Fruit fly (Drosophila melanogaster) whole organism, embryonic: Measurements from ENCODE around the gene Rnf146.

Source experiments
- Ada2b ChIP-seq: fragments of 200-800 bp; sonication (Bioruptor generic); IDR thresholded peaks from 2 replicates; pipeline ENCODE4 v1.3.6; 2022; ENCODE audit warnings: missing biosample characterization, missing genetic modification characterization
- Antp ChIP-seq: fragments of 200-800 bp; sonication (Bioruptor generic); optimal IDR thresholded peaks from 3 replicates; lab custom pipeline; 2016; ENCODE audit warnings: missing biosample characterization, missing genetic modification characterization
- Atf-2 ChIP-seq: fragments of 200-800 bp; sonication (Bioruptor generic); optimal IDR thresholded peaks from 2 replicates; lab custom pipeline; 2016; ENCODE audit warnings: missing biosample characterization, missing genetic modification characterization
- CG10959 ChIP-seq: fragments of 200-800 bp; sonication (Bioruptor generic); IDR thresholded peaks from 2 replicates; pipeline ENCODE4 v1.3.6; 2022; ENCODE audit warnings: missing biosample characterization, missing genetic modification characterization
- CG10979 ChIP-seq: fragments of 200-800 bp; sonication (Bioruptor generic); optimal IDR thresholded peaks from 2 replicates; lab custom pipeline; 2018; ENCODE audit warnings: missing biosample characterization, mild to moderate bottlenecking, missing genetic modification characterization, moderate library complexity
- CG11504 ChIP-seq: fragments of 200-800 bp; sonication (Bioruptor generic); optimal IDR thresholded peaks from 3 replicates; lab custom pipeline; 2019; ENCODE audit warnings: missing biosample characterization, mild to moderate bottlenecking, missing genetic modification characterization, moderate library complexity
- CG12104 ChIP-seq: fragments of 200-800 bp; sonication (Bioruptor generic); optimal IDR thresholded peaks from 3 replicates; lab custom pipeline; 2016; ENCODE audit warnings: missing biosample characterization, missing genetic modification characterization
- CG15011 ChIP-seq: fragments of 200-800 bp; sonication (Bioruptor generic); optimal IDR thresholded peaks from 3 replicates; lab custom pipeline; 2018; ENCODE audit warnings: missing biosample characterization, mild to moderate bottlenecking, missing genetic modification characterization
- CG15479 ChIP-seq: fragments of 200-800 bp; sonication (Bioruptor generic); optimal IDR thresholded peaks from 3 replicates; lab custom pipeline; 2019; ENCODE audit warnings: missing biosample characterization, mild to moderate bottlenecking, missing genetic modification characterization, moderate library complexity
- CG16815 ChIP-seq: fragments of 200-800 bp; sonication (Bioruptor generic); optimal IDR thresholded peaks from 3 replicates; lab custom pipeline; 2017; ENCODE audit warnings: missing biosample characterization, mild to moderate bottlenecking, missing genetic modification characterization
- CG17385 ChIP-seq: fragments of 200-800 bp; sonication (Bioruptor generic); optimal IDR thresholded peaks from 3 replicates; lab custom pipeline; 2018; ENCODE audit warnings: missing biosample characterization, mild to moderate bottlenecking, missing genetic modification characterization
- CG18476 ChIP-seq: fragments of 200-800 bp; sonication (Bioruptor generic); optimal IDR thresholded peaks from 2 replicates; lab custom pipeline; 2016; ENCODE audit warnings: missing biosample characterization, mild to moderate bottlenecking, missing genetic modification characterization
- CG2202 ChIP-seq: fragments of 200-800 bp; sonication (Bioruptor generic); optimal IDR thresholded peaks from 2 replicates; lab custom pipeline; 2018; ENCODE audit warnings: missing biosample characterization, mild to moderate bottlenecking, missing genetic modification characterization
- CG31388 ChIP-seq: fragments of 200-800 bp; sonication (Bioruptor generic); optimal IDR thresholded peaks from 2 replicates; lab custom pipeline; 2016; ENCODE audit warnings: missing biosample characterization, missing genetic modification characterization
- CG34376 ChIP-seq: fragments of 200-800 bp; sonication (Bioruptor generic); optimal IDR thresholded peaks from 2 replicates; lab custom pipeline; 2018; ENCODE audit warnings: missing biosample characterization, mild to moderate bottlenecking, missing genetic modification characterization
- CG3726 ChIP-seq: fragments of 200-800 bp; sonication (Bioruptor generic); IDR thresholded peaks from 3 replicates; pipeline ENCODE4, ENCODE4 v1.3.6; 2022; ENCODE audit warnings: missing biosample characterization, missing genetic modification characterization
- CG3847 ChIP-seq: fragments of 200-800 bp; sonication (Bioruptor generic); IDR thresholded peaks from 2 replicates; pipeline ENCODE4 v1.3.6; 2022; ENCODE audit warnings: missing biosample characterization, missing genetic modification characterization
- CG4360 ChIP-seq: fragments of 200-800 bp; sonication (Bioruptor generic); IDR thresholded peaks from 2 replicates; pipeline ENCODE4 v1.3.6; 2022; ENCODE audit warnings: missing biosample characterization, missing genetic modification characterization
- CG43689 ChIP-seq: fragments of 200-800 bp; sonication (Bioruptor generic); IDR thresholded peaks from 2 replicates; pipeline ENCODE4 v1.3.6; 2022; ENCODE audit warnings: missing biosample characterization, missing genetic modification characterization
- CG4707 ChIP-seq: fragments of 200-800 bp; sonication (Bioruptor generic); optimal IDR thresholded peaks from 2 replicates; lab custom pipeline; 2018; ENCODE audit warnings: missing biosample characterization, mild to moderate bottlenecking, missing genetic modification characterization, moderate library complexity
- CG6813 ChIP-seq: fragments of 200-800 bp; sonication (Bioruptor generic); optimal IDR thresholded peaks from 2 replicates; lab custom pipeline; 2017; ENCODE audit warnings: missing biosample characterization, missing genetic modification characterization, mild to moderate bottlenecking, moderate library complexity, missing genetic modification reagents
- CG8478 ChIP-seq: fragments of >200 bp; optimal IDR thresholded peaks from 2 replicates; lab custom pipeline; 2018
- CG8944 ChIP-seq: fragments of 200-800 bp; sonication (Bioruptor generic); optimal IDR thresholded peaks from 3 replicates; lab custom pipeline; 2016; ENCODE audit warnings: missing biosample characterization, missing genetic modification characterization
- Dip3 ChIP-seq: fragments of 200-800 bp; sonication (Bioruptor generic); optimal IDR thresholded peaks from 3 replicates; lab custom pipeline; 2016; ENCODE audit warnings: missing biosample characterization, missing genetic modification characterization
- E2f2 ChIP-seq: fragments of 200-800 bp; sonication (Bioruptor generic); IDR thresholded peaks from 2 replicates; pipeline ENCODE4 v1.3.6; 2022; ENCODE audit warnings: missing biosample characterization, missing genetic modification characterization
- Elba2 ChIP-seq: fragments of 200-800 bp; sonication (Bioruptor generic); optimal IDR thresholded peaks from 3 replicates; lab custom pipeline; 2016; ENCODE audit warnings: missing biosample characterization, missing genetic modification characterization
- HLH3B ChIP-seq: fragments of 200-800 bp; sonication (Bioruptor generic); IDR thresholded peaks from 2 replicates; pipeline ENCODE4 v1.3.6; 2022; ENCODE audit warnings: missing biosample characterization, missing genetic modification characterization
- HLHmδ ChIP-seq: fragments of 200-800 bp; sonication (Bioruptor generic); optimal IDR thresholded peaks from 2 replicates; lab custom pipeline; 2018; ENCODE audit warnings: missing biosample characterization, mild to moderate bottlenecking, missing genetic modification characterization, moderate library complexity
- Hr3 ChIP-seq: fragments of 200-800 bp; sonication (Bioruptor generic); optimal IDR thresholded peaks from 3 replicates; lab custom pipeline; 2016; ENCODE audit warnings: missing biosample characterization, missing genetic modification characterization
- Hr51 ChIP-seq, 2 experiments: fragments of 200-800 bp; sonication (Bioruptor generic); optimal IDR thresholded peaks; 2 replicates in 1 of 2; 3 replicates in 1 of 2; lab custom pipeline; 2016 to 2018; ENCODE audit warnings: missing biosample characterization in 2 of 2, missing genetic modification characterization in 2 of 2, mild to moderate bottlenecking in 1 of 2, moderate library complexity in 1 of 2
- NC2β ChIP-seq: fragments of 200-800 bp; sonication (Bioruptor generic); optimal IDR thresholded peaks from 2 replicates; lab custom pipeline; 2016; ENCODE audit warnings: missing biosample characterization, missing genetic modification characterization
- Nf-YC ChIP-seq: fragments of 200-800 bp; optimal IDR thresholded peaks from 3 replicates; lab custom pipeline; 2019; ENCODE audit warnings: missing biosample characterization, mild to moderate bottlenecking, missing genetic modification characterization, moderate library complexity
- Optix ChIP-seq: fragments of 200-800 bp; sonication (Bioruptor generic); IDR thresholded peaks from 3 replicates; pipeline ENCODE4 v1.3.6; 2022; ENCODE audit warnings: missing biosample characterization, missing genetic modification characterization
- Sin3A ChIP-seq: fragments of >200 bp; optimal IDR thresholded peaks from 2 replicates; lab custom pipeline; 2018
- Six4 ChIP-seq: fragments of 200-800 bp; sonication (Bioruptor generic); optimal IDR thresholded peaks from 2 replicates; lab custom pipeline; 2016; ENCODE audit warnings: missing biosample characterization, missing genetic modification characterization
- Ssrp ChIP-seq: fragments of 200-800 bp; sonication (Bioruptor generic); optimal IDR thresholded peaks from 2 replicates; lab custom pipeline; 2018; ENCODE audit warnings: missing biosample characterization, mild to moderate bottlenecking, missing genetic modification characterization, moderate library complexity
- Usf ChIP-seq: fragments of 200-800 bp; sonication (Bioruptor generic); optimal IDR thresholded peaks from 2 replicates; lab custom pipeline; 2017; ENCODE audit warnings: missing genotype, missing biosample characterization, missing genetic modification characterization
- YL-1 ChIP-seq: fragments of 200-800 bp; sonication (Bioruptor generic); optimal IDR thresholded peaks from 3 replicates; lab custom pipeline; 2017; ENCODE audit warnings: missing biosample characterization, mild to moderate bottlenecking, missing genetic modification characterization
- chif ChIP-seq, 2 experiments: fragments of 200-800 bp; sonication (Bioruptor generic); optimal IDR thresholded peaks; 3 replicates each; lab custom pipeline; 2016; ENCODE audit warnings: missing biosample characterization in 2 of 2, missing genetic modification characterization in 2 of 2
- dpn ChIP-seq, 2 experiments: fragments of 200-800 bp; sonication (Bioruptor generic); optimal IDR thresholded peaks; 3 replicates each; lab custom pipeline; 2016; ENCODE audit warnings: missing biosample characterization in 2 of 2, missing genetic modification characterization in 2 of 2
- gcm2 ChIP-seq: fragments of 200-800 bp; sonication (Bioruptor generic); optimal IDR thresholded peaks from 2 replicates; lab custom pipeline; 2016; ENCODE audit warnings: missing biosample characterization, missing genetic modification characterization
- her ChIP-seq: fragments of 200-800 bp; sonication (Bioruptor generic); optimal IDR thresholded peaks from 2 replicates; lab custom pipeline; 2016; ENCODE audit warnings: missing biosample characterization, missing genetic modification characterization
- lab ChIP-seq: fragments of 200-800 bp; sonication (Bioruptor generic); optimal IDR thresholded peaks from 3 replicates; lab custom pipeline; 2017; ENCODE audit warnings: missing biosample characterization, missing genetic modification characterization, mild to moderate bottlenecking, moderate library complexity, missing genetic modification reagents
- lola ChIP-seq, 3 experiments: fragments of >200 bp in 2 of 3; fragments of 200-800 bp in 1 of 3; sonication (Bioruptor generic) in 1 of 3; optimal IDR thresholded peaks; 2 replicates each; lab custom pipeline; 2017 to 2019; ENCODE audit warnings: missing biosample characterization in 3 of 3, missing genetic modification characterization in 3 of 3, mild to moderate bottlenecking in 1 of 3, moderate library complexity in 1 of 3
- onecut ChIP-seq: fragments of 200-800 bp; sonication (Bioruptor generic); IDR thresholded peaks from 2 replicates; pipeline ENCODE4 v1.3.6; 2022; ENCODE audit warnings: missing biosample characterization, missing genetic modification characterization
- pfk ChIP-seq: fragments of 200-800 bp; sonication (Bioruptor generic); optimal IDR thresholded peaks from 2 replicates; lab custom pipeline; 2018; ENCODE audit warnings: missing biosample characterization, mild to moderate bottlenecking, missing genetic modification characterization, moderate library complexity
- pita ChIP-seq: fragments of 200-800 bp; sonication (Bioruptor generic); optimal IDR thresholded peaks from 2 replicates; lab custom pipeline; 2017; ENCODE audit warnings: missing biosample characterization, mild to moderate bottlenecking, missing genetic modification characterization
- sens-2 ChIP-seq: fragments of 200-800 bp; sonication (Bioruptor generic); IDR thresholded peaks from 2 replicates; pipeline ENCODE4 v1.3.6; 2022; ENCODE audit warnings: missing biosample characterization, missing genetic modification characterization
- sima ChIP-seq: fragments of 200-800 bp; sonication (Bioruptor generic); optimal IDR thresholded peaks from 2 replicates; lab custom pipeline; 2016; ENCODE audit warnings: missing biosample characterization, missing genetic modification characterization
- sna ChIP-seq: fragments of 200-800 bp; sonication (Bioruptor generic); IDR thresholded peaks from 2 replicates; pipeline ENCODE4 v1.3.6; 2022; ENCODE audit warnings: missing biosample characterization, missing genetic modification characterization; ENCODE audit not compliant: partially characterized antibody
- sqz ChIP-seq: fragments of 200-800 bp; sonication (Bioruptor generic); optimal IDR thresholded peaks from 3 replicates; lab custom pipeline; 2018; ENCODE audit warnings: missing biosample characterization, mild to moderate bottlenecking, missing genetic modification characterization
- tna ChIP-seq: fragments of 200-800 bp; sonication (Bioruptor generic); IDR thresholded peaks from 2 replicates; pipeline ENCODE4 v1.3.6; 2022; ENCODE audit warnings: missing biosample characterization, missing genetic modification characterization; ENCODE audit not compliant: partially characterized antibody

Rnf146 gene

dm6 chr3L:19687200-19687687, 44.6 kb upstream of the Rnf146 start, which contains the start of the genes CG8765 and Gbeta76C (continued):
- peak; percentile 64 for TF ChIP-seq Nf-YC (tag; lab: Kevin White, UChicago)
- TF ChIP-seq CG3726 (GFP tag; lab: Robert Waterston, UW) = no peak
- no peak for TF ChIP-seq CG31388 (GFP tag; lab: Kevin White, UChicago)
- TF ChIP-seq lola (GFP tag; optimal IDR thresholded peaks at IDR 0.05; lab: Kevin White, UChicago) = no peak
- TF ChIP-seq CG17385 (GFP tag; lab: Kevin White, UChicago) = no peak
- TF ChIP-seq sima = no peak
- no peak for TF ChIP-seq Six4 (GFP tag; lab: Kevin White, UChicago)
- no peak for TF ChIP-seq CG15011
- no peak for TF ChIP-seq CG18476
- peak; percentile 62 for TF ChIP-seq Sin3A (lab: Kevin White, UChicago)
- peak; percentile 77 for TF ChIP-seq YL-1 (GFP tag; lab: Kevin White, UChicago)
- TF ChIP-seq CG43689 = no peak
- TF ChIP-seq CG8944 = peak; percentile 40
- no peak for TF ChIP-seq CG2202
- no peak for TF ChIP-seq sqz (GFP tag; lab: Kevin White, UChicago)
- peak; percentile 99 for TF ChIP-seq E2f2
- peak; percentile 58 for TF ChIP-seq Elba2 (GFP tag; lab: Kevin White, UChicago)
- no peak for TF ChIP-seq CG4707
- no peak; the same call in 1 of the 2 replicates for TF ChIP-seq tna (GFP tag; lab: Robert Waterston, UW)
- TF ChIP-seq lab (GFP tag; lab: Kevin White, UChicago) = no peak
- TF ChIP-seq HLH3B (GFP tag; lab: Robert Waterston, UW) = no peak
- no peak for TF ChIP-seq sna
- TF ChIP-seq Dip3 (GFP tag; lab: Kevin White, UChicago) = peak; percentile 35
- TF ChIP-seq CG15479 (GFP tag; lab: Kevin White, UChicago) = no peak
- TF ChIP-seq Optix (GFP tag; lab: Robert Waterston, UW) = no peak
- TF ChIP-seq her (GFP tag; lab: Kevin White, UChicago) = peak; percentile 65
- no peak for TF ChIP-seq gcm2 (GFP tag; lab: Kevin White, UChicago)
- TF ChIP-seq CG12104 = no peak
- TF ChIP-seq CG16815 (GFP tag; lab: Kevin White, UChicago) = no peak
- peak; percentile 88 for TF ChIP-seq CG3847 (GFP tag; lab: Robert Waterston, UW)
- TF ChIP-seq CG4360 (GFP tag; lab: Robert Waterston, UW) = no peak
- peak; percentile 60 for TF ChIP-seq Antp (GFP tag; lab: Kevin White, UChicago)
- TF ChIP-seq CG10959 (GFP tag; lab: Robert Waterston, UW) = no peak
- no peak for TF ChIP-seq CG8478 (lab: Kevin White, UChicago)
- TF ChIP-seq pfk = no peak
- no peak for TF ChIP-seq onecut (GFP tag; lab: Robert Waterston, UW)
- no peak for TF ChIP-seq Usf (GFP tag; lab: Kevin White, UChicago)
- no peak for TF ChIP-seq Ada2b (GFP tag; lab: Robert Waterston, UW)
- TF ChIP-seq CG10979 (tag; lab: Kevin White, UChicago) = peak; percentile 18
- no peak for TF ChIP-seq Ssrp (tag; lab: Kevin White, UChicago)
- TF ChIP-seq Hr3 (GFP tag; lab: Kevin White, UChicago) = peak; percentile 9
- TF ChIP-seq CG11504 (tag; lab: Kevin White, UChicago) = no peak
- TF ChIP-seq Atf-2 (GFP tag; lab: Kevin White, UChicago) = no peak
- peak; percentile 65 to 71 for TF ChIP-seq dpn (GFP tag; optimal IDR thresholded peaks at IDR 0.05; lab: Kevin White, UChicago)
- no peak for TF ChIP-seq HLHmδ
- no peak for TF ChIP-seq pita
- no peak for TF ChIP-seq CG34376 (GFP tag; lab: Kevin White, UChicago)
- peak; percentile 38 to 54 for TF ChIP-seq chif (GFP tag; optimal IDR thresholded peaks at IDR 0.05; lab: Kevin White, UChicago)
- TF ChIP-seq NC2β (GFP tag; lab: Kevin White, UChicago) = peak; percentile 48
- TF ChIP-seq CG6813 (GFP tag; lab: Kevin White, UChicago) = no peak
- no peak for TF ChIP-seq sens-2 (GFP tag; lab: Robert Waterston, UW)
- TF ChIP-seq Hr51 (GFP tag; optimal IDR thresholded peaks at IDR 0.05; lab: Kevin White, UChicago) = no peak
